Fruit fly (Drosophila melanogaster) whole organism, embryonic: ENCODE measurements around the gene RpS20.

Experiments used
- BtbVII ChIP-seq: fragments of 200-800 bp; sonication (Bioruptor generic); optimal IDR thresholded peaks from 3 replicates; lab custom pipeline; 2017; ENCODE audit warnings: missing biosample characterization, mild to moderate bottlenecking, missing genetic modification characterization
- CG12219 ChIP-seq: fragments of 200-800 bp; sonication (Bioruptor generic); optimal IDR thresholded peaks from 3 replicates; lab custom pipeline; 2018; ENCODE audit warnings: missing biosample characterization, mild to moderate bottlenecking, missing genetic modification characterization
- CG12942 ChIP-seq: fragments of 200-800 bp; sonication (Bioruptor generic); optimal IDR thresholded peaks from 3 replicates; lab custom pipeline; 2016; ENCODE audit warnings: missing biosample characterization, missing genetic modification characterization
- CG13296 ChIP-seq: fragments of 200-800 bp; sonication (Bioruptor generic); optimal IDR thresholded peaks from 3 replicates; lab custom pipeline; 2018; ENCODE audit warnings: missing biosample characterization, mild to moderate bottlenecking, missing genetic modification characterization
- CG14667 ChIP-seq: fragments of 200-800 bp; sonication (Bioruptor generic); IDR thresholded peaks from 2 replicates; pipeline ENCODE4 v1.3.6; 2022; ENCODE audit warnings: missing biosample characterization, missing genetic modification characterization
- CG15479 ChIP-seq: fragments of 200-800 bp; sonication (Bioruptor generic); optimal IDR thresholded peaks from 3 replicates; lab custom pipeline; 2019; ENCODE audit warnings: missing biosample characterization, mild to moderate bottlenecking, missing genetic modification characterization, moderate library complexity
- CG2889 ChIP-seq: fragments of 200-800 bp; sonication (Bioruptor generic); IDR thresholded peaks from 3 replicates; pipeline ENCODE4 v1.3.6; 2022; ENCODE audit warnings: missing biosample characterization, missing genetic modification characterization
- CG3065 ChIP-seq: fragments of 200-800 bp; sonication (Bioruptor generic); optimal IDR thresholded peaks from 2 replicates; lab custom pipeline; 2016; ENCODE audit warnings: missing biosample characterization, missing genetic modification characterization
- CG5953 ChIP-seq: fragments of 200-800 bp; sonication (Bioruptor generic); IDR thresholded peaks from 2 replicates; pipeline ENCODE4 v1.3.6; 2022; ENCODE audit warnings: missing biosample characterization, missing genetic modification characterization
- CG6254 ChIP-seq: fragments of 200-800 bp; sonication (Bioruptor generic); optimal IDR thresholded peaks from 3 replicates; lab custom pipeline; 2017; ENCODE audit warnings: mild to moderate bottlenecking, missing biosample characterization, missing genetic modification reagents, missing genetic modification characterization
- CG6654 ChIP-seq: fragments of 200-800 bp; sonication (Bioruptor generic); optimal IDR thresholded peaks from 2 replicates; lab custom pipeline; 2017; ENCODE audit warnings: missing biosample characterization, mild to moderate bottlenecking, missing genetic modification characterization
- CG6791 ChIP-seq: fragments of 200-800 bp; sonication (Bioruptor generic); IDR thresholded peaks from 3 replicates; pipeline ENCODE4 v1.3.6; 2022; ENCODE audit warnings: missing biosample characterization, missing genetic modification characterization; ENCODE audit not compliant: partially characterized antibody
- CG7271 ChIP-seq: fragments of 200-800 bp; sonication (Bioruptor generic); optimal IDR thresholded peaks from 2 replicates; lab custom pipeline; 2018; ENCODE audit warnings: missing biosample characterization, mild to moderate bottlenecking, missing genetic modification characterization, moderate library complexity
- CG8089 ChIP-seq: fragments of 200-800 bp; sonication (Bioruptor generic); optimal IDR thresholded peaks from 3 replicates; lab custom pipeline; 2016; ENCODE audit warnings: missing biosample characterization, missing genetic modification characterization
- CG8944 ChIP-seq: fragments of 200-800 bp; sonication (Bioruptor generic); optimal IDR thresholded peaks from 3 replicates; lab custom pipeline; 2016; ENCODE audit warnings: missing biosample characterization, missing genetic modification characterization
- CG9727 ChIP-seq: fragments of 200-800 bp; sonication (Bioruptor generic); optimal IDR thresholded peaks from 3 replicates; lab custom pipeline; 2017; ENCODE audit warnings: missing biosample characterization, mild to moderate bottlenecking, missing genetic modification characterization
- D19A ChIP-seq: fragments of 200-800 bp; optimal IDR thresholded peaks from 3 replicates; lab custom pipeline; 2019; ENCODE audit warnings: missing biosample characterization, mild to moderate bottlenecking, missing genetic modification characterization, moderate library complexity
- Drgx ChIP-seq: fragments of 200-800 bp; sonication (Bioruptor generic); IDR thresholded peaks from 2 replicates; pipeline ENCODE4 v1.3.6; 2022; ENCODE audit warnings: missing biosample characterization, missing genetic modification characterization
- E2f2 ChIP-seq: fragments of 200-800 bp; sonication (Bioruptor generic); IDR thresholded peaks from 2 replicates; pipeline ENCODE4 v1.3.6; 2022; ENCODE audit warnings: missing biosample characterization, missing genetic modification characterization
- Ets97D ChIP-seq: fragments of 200-800 bp; sonication (Bioruptor generic); optimal IDR thresholded peaks from 3 replicates; lab custom pipeline; 2016; ENCODE audit warnings: missing biosample characterization, missing genetic modification characterization
- Fer2 ChIP-seq: fragments of 200-800 bp; sonication (Bioruptor generic); optimal IDR thresholded peaks from 2 replicates; lab custom pipeline; 2018; ENCODE audit warnings: missing biosample characterization, mild to moderate bottlenecking, missing genetic modification characterization, moderate library complexity
- Gsc ChIP-seq: fragments of 200-800 bp; sonication (Bioruptor generic); IDR thresholded peaks from 2 replicates; pipeline ENCODE4 v1.3.6; 2022; ENCODE audit warnings: missing biosample characterization, missing genetic modification characterization
- HHEX ChIP-seq: fragments of 200-800 bp; sonication (Bioruptor generic); optimal IDR thresholded peaks from 3 replicates; lab custom pipeline; 2017; ENCODE audit warnings: missing biosample characterization, mild to moderate bottlenecking, missing genetic modification characterization, missing genetic modification reagents
- HmgD ChIP-seq: fragments of 200-800 bp; sonication (Bioruptor generic); optimal IDR thresholded peaks from 3 replicates; lab custom pipeline; 2016; ENCODE audit warnings: missing biosample characterization, missing genetic modification characterization
- Mrtf ChIP-seq: fragments of 200-800 bp; sonication (Bioruptor generic); IDR thresholded peaks from 3 replicates; pipeline ENCODE4 v1.3.6; 2022; ENCODE audit warnings: missing biosample characterization, missing genetic modification characterization
- NfI ChIP-seq: fragments of 200-800 bp; sonication (Bioruptor generic); optimal IDR thresholded peaks from 3 replicates; lab custom pipeline; 2018; ENCODE audit warnings: missing biosample characterization, mild to moderate bottlenecking, missing genetic modification characterization, moderate library complexity
- Oaz ChIP-seq: fragments of 200-800 bp; sonication (Bioruptor generic); IDR thresholded peaks from 2 replicates; pipeline ENCODE4 v1.3.6; 2022; ENCODE audit warnings: missing biosample characterization, missing genetic modification characterization
- Trl ChIP-seq, 3 experiments: fragments of >200 bp in 2 of 3; fragments of 200-800 bp in 1 of 3; sonication (Bioruptor generic) in 1 of 3; optimal IDR thresholded peaks; 2 replicates in 1 of 3; 3 replicates in 2 of 3; lab custom pipeline; 2016 to 2017; ENCODE audit warnings: missing biosample characterization in 1 of 3, missing genetic modification characterization in 1 of 3
- YL-1 ChIP-seq: fragments of 200-800 bp; sonication (Bioruptor generic); optimal IDR thresholded peaks from 3 replicates; lab custom pipeline; 2017; ENCODE audit warnings: missing biosample characterization, mild to moderate bottlenecking, missing genetic modification characterization
- bcd ChIP-seq: fragments of 200-800 bp; sonication (Bioruptor generic); optimal IDR thresholded peaks from 2 replicates; lab custom pipeline; 2017; ENCODE audit warnings: missing biosample characterization, mild to moderate bottlenecking, missing genetic modification characterization
- btn ChIP-seq: fragments of 200-800 bp; sonication (Bioruptor generic); optimal IDR thresholded peaks from 2 replicates; lab custom pipeline; 2016; ENCODE audit warnings: missing biosample characterization, missing genetic modification characterization
- chn ChIP-seq: fragments of 200-800 bp; sonication (Bioruptor generic); optimal IDR thresholded peaks from 2 replicates; lab custom pipeline; 2016; ENCODE audit warnings: missing biosample characterization, missing genetic modification characterization
- corto ChIP-seq: fragments of 200-800 bp; sonication (Bioruptor generic); optimal IDR thresholded peaks from 2 replicates; lab custom pipeline; 2016; ENCODE audit warnings: missing biosample characterization, mild to moderate bottlenecking, missing genetic modification characterization, moderate library complexity
- fd3F ChIP-seq: fragments of 200-800 bp; sonication (Bioruptor generic); optimal IDR thresholded peaks from 2 replicates; lab custom pipeline; 2018; ENCODE audit warnings: missing biosample characterization, mild to moderate bottlenecking, missing genetic modification characterization, moderate library complexity
- gce ChIP-seq: fragments of 200-800 bp; sonication (Bioruptor generic); IDR thresholded peaks from 3 replicates; pipeline ENCODE4 v1.3.6; 2022; ENCODE audit warnings: missing biosample characterization, missing genetic modification characterization
- gro ChIP-seq: fragments of 200-800 bp; sonication (Bioruptor generic); optimal IDR thresholded peaks from 2 replicates; lab custom pipeline; 2016; ENCODE audit warnings: missing biosample characterization, missing genetic modification characterization
- her ChIP-seq: fragments of 200-800 bp; sonication (Bioruptor generic); optimal IDR thresholded peaks from 2 replicates; lab custom pipeline; 2016; ENCODE audit warnings: missing biosample characterization, missing genetic modification characterization
- jigr1 ChIP-seq: fragments of 200-800 bp; sonication (Bioruptor generic); IDR thresholded peaks from 3 replicates; pipeline ENCODE4 v1.3.6; 2022; ENCODE audit warnings: missing biosample characterization, missing genetic modification characterization
- kni ChIP-seq: fragments of 200-800 bp; sonication (Bioruptor generic); optimal IDR thresholded peaks from 3 replicates; lab custom pipeline; 2017; ENCODE audit warnings: mild to moderate bottlenecking, missing biosample characterization, missing genetic modification reagents, missing genetic modification characterization
- knrl ChIP-seq: fragments of 200-800 bp; sonication (Bioruptor generic); IDR thresholded peaks from 3 replicates; pipeline ENCODE4 v1.3.6; 2022; ENCODE audit warnings: missing biosample characterization, missing genetic modification characterization; ENCODE audit not compliant: partially characterized antibody
- lola ChIP-seq, 3 experiments: fragments of >200 bp in 2 of 3; fragments of 200-800 bp in 1 of 3; sonication (Bioruptor generic) in 1 of 3; optimal IDR thresholded peaks; 2 replicates each; lab custom pipeline; 2017 to 2019; ENCODE audit warnings: missing biosample characterization in 3 of 3, missing genetic modification characterization in 3 of 3, mild to moderate bottlenecking in 1 of 3, moderate library complexity in 1 of 3
- maf-S ChIP-seq: fragments of 200-800 bp; sonication (Bioruptor generic); optimal IDR thresholded peaks from 2 replicates; lab custom pipeline; 2016; ENCODE audit warnings: missing biosample characterization, missing genetic modification characterization
- nau ChIP-seq: fragments of 200-800 bp; sonication (Bioruptor generic); optimal IDR thresholded peaks from 3 replicates; lab custom pipeline; 2017; ENCODE audit warnings: missing biosample characterization, mild to moderate bottlenecking, missing genetic modification characterization, missing genetic modification reagents
- onecut ChIP-seq: fragments of 200-800 bp; sonication (Bioruptor generic); IDR thresholded peaks from 2 replicates; pipeline ENCODE4 v1.3.6; 2022; ENCODE audit warnings: missing biosample characterization, missing genetic modification characterization
- phol ChIP-seq: fragments of 200-800 bp; sonication (Bioruptor generic); optimal IDR thresholded peaks from 3 replicates; lab custom pipeline; 2018; ENCODE audit warnings: missing biosample characterization, mild to moderate bottlenecking, missing genetic modification characterization, moderate library complexity
- pros ChIP-seq: fragments of 200-800 bp; sonication (Bioruptor generic); optimal IDR thresholded peaks from 3 replicates; lab custom pipeline; 2019; ENCODE audit warnings: missing biosample characterization, mild to moderate bottlenecking, missing genetic modification characterization, moderate library complexity
- run ChIP-seq: fragments of 200-800 bp; sonication (Bioruptor generic); optimal IDR thresholded peaks from 3 replicates; lab custom pipeline; 2018; ENCODE audit warnings: missing biosample characterization, mild to moderate bottlenecking, missing genetic modification characterization
- sens ChIP-seq: fragments of 200-800 bp; sonication (Bioruptor generic); peaks from one replicate; lab custom pipeline; 2016; ENCODE audit warnings: missing biosample characterization, missing genetic modification characterization
- tap ChIP-seq: fragments of 200-800 bp; optimal IDR thresholded peaks from 3 replicates; lab custom pipeline; 2019; ENCODE audit warnings: missing biosample characterization, mild to moderate bottlenecking, missing genetic modification characterization, moderate library complexity
- zen ChIP-seq: fragments of 200-800 bp; sonication (Bioruptor generic); optimal IDR thresholded peaks from 3 replicates; lab custom pipeline; 2018; ENCODE audit warnings: missing biosample characterization, mild to moderate bottlenecking, missing genetic modification characterization, moderate library complexity
- zf30C ChIP-seq: fragments of 200-800 bp; sonication (Bioruptor generic); optimal IDR thresholded peaks from 3 replicates; lab custom pipeline; 2018; ENCODE audit warnings: missing biosample characterization, mild to moderate bottlenecking, missing genetic modification characterization

RpS20 gene

DNA sequence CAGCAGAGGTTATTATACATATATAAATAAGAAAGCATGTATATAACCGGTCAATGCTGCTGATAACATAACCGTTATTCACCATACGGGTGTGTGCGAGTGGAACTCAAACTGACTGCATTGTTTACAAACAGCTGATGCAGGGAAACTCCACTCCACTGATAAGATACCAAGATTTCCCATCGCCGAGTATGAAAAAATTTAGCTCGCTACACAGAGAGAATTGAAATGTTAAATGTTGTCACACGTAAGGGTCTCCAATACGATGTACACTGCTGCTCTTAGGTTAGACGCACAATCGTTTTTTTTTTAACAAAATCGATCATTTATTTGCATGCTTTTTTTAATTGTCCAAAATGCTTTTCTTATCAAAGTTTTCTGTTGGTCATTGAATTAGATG is 11.7 kb downstream of the RpS20 start (continued):
- TF ChIP-seq zen (tag; lab: Kevin White, UChicago) (no peak), HmgD (GFP tag; lab: Kevin White, UChicago) (no peak), CG15479 (GFP tag; lab: Kevin White, UChicago) (no peak), onecut (no peak), corto (GFP tag; lab: Kevin White, UChicago) (no peak), D19A (no peak), CG6791 (GFP tag; lab: Robert Waterston, UW) (no peak), Mrtf (GFP tag; lab: Robert Waterston, UW) (no peak), CG7271 (tag; lab: Kevin White, UChicago) (no peak), CG13296 (GFP tag; lab: Kevin White, UChicago) (no peak), gce (GFP tag; lab: Robert Waterston, UW) (no peak), CG2889 (GFP tag; lab: Robert Waterston, UW) (0 out of 3 replicates have a peak, but pooled peaks have one; percentile 17), nau (GFP tag; lab: Kevin White, UChicago) (no peak), NfI (GFP tag; lab: Kevin White, UChicago) (peak; percentile 29), E2f2 (no peak), phol (peak; percentile 38), CG8944 (GFP tag; lab: Kevin White, UChicago) (peak; percentile 32), lola (GFP tag; optimal IDR thresholded peaks at IDR 0.05; lab: Kevin White, UChicago) (no peak), sens (GFP tag; lab: Kevin White, UChicago) (peak; percentile 80), zf30C (GFP tag; lab: Kevin White, UChicago) (peak; percentile 62), CG14667 (GFP tag; lab: Robert Waterston, UW) (no peak), Oaz (no peak), CG6654 (GFP tag; lab: Kevin White, UChicago) (no peak), her (no peak), gro (GFP tag; lab: Kevin White, UChicago) (no peak), run (tag; lab: Kevin White, UChicago) (no peak), Drgx (GFP tag; lab: Robert Waterston, UW) (0 out of 2 replicates have a peak, but pooled peaks have one; percentile 37), HHEX (GFP tag; lab: Kevin White, UChicago) (no peak), Ets97D (GFP tag; lab: Kevin White, UChicago) (no peak), CG12942 (GFP tag; lab: Kevin White, UChicago) (no peak), CG6254 (GFP tag; lab: Kevin White, UChicago) (no peak), btn (no peak), chn (GFP tag; lab: Kevin White, UChicago) (peak; percentile 22), pros (GFP tag; lab: Kevin White, UChicago) (no peak), bcd (GFP tag; lab: Kevin White, UChicago) (no peak), BtbVII (no peak), kni (no peak), CG3065 (no peak), Fer2 (no peak), tap (tag; lab: Kevin White, UChicago) (no peak), Gsc (GFP tag; lab: Robert Waterston, UW) (no peak), Trl (optimal IDR thresholded peaks at IDR 0.05; lab: Kevin White, UChicago) (no peak), Trl (GFP tag; optimal IDR thresholded peaks at IDR 0.05; lab: Kevin White, UChicago) (peak; percentile 11), CG8089 (no peak), CG5953 (no peak), YL-1 (GFP tag; lab: Kevin White, UChicago) (no peak), jigr1 (GFP tag; lab: Robert Waterston, UW) (no peak), knrl (GFP tag; lab: Robert Waterston, UW) (no peak), CG9727 (no peak), fd3F (GFP tag; lab: Kevin White, UChicago) (no peak), CG12219 (GFP tag; lab: Kevin White, UChicago) (no peak), maf-S (GFP tag; lab: Kevin White, UChicago) (no peak)
